Fruit fly (Drosophila melanogaster) ovary, adult (tissue): Measurements from ENCODE around the gene Bace.
A peak's percentile ranks its signal among the peaks of the same experiment; 100 is the strongest.

Experiments used
- CG17801 ChIP-seq: fragments of 200-800 bp; optimal IDR thresholded peaks from 2 replicates; lab custom pipeline; 2019; ENCODE audit warnings: missing biosample characterization, mild to moderate bottlenecking, missing genetic modification characterization, moderate library complexity; ENCODE audit not compliant: partially characterized antibody

Bace gene

dm6 chr2L:8530189-8530588 lies 34.1 kb upstream of the Bace start:
- no peak for TF ChIP-seq CG17801 (GFP tag; lab: Kevin White, UChicago)

- TF ChIP-seq CG17801 (GFP tag; lab: Kevin White, UChicago) = no peak
Measured at dm6 chr2L:8528951-8529430, 32.9 kb upstream of the Bace start, which contains the start of gene CG17834. TSS of gene CG17834 (plus strand) at chr2L:8529141.

dm6 chr2L:8528318-8528717 lies 32.2 kb upstream of the Bace start, which contains the start of the genes lmgA and lmgB:
TSS of gene lmgA (minus strand) at chr2L:8528618.
TSS of gene lmgB (minus strand) at chr2L:8528618.
- TF ChIP-seq CG17801 (GFP tag; lab: Kevin White, UChicago) = peak; percentile 55

DNA sequence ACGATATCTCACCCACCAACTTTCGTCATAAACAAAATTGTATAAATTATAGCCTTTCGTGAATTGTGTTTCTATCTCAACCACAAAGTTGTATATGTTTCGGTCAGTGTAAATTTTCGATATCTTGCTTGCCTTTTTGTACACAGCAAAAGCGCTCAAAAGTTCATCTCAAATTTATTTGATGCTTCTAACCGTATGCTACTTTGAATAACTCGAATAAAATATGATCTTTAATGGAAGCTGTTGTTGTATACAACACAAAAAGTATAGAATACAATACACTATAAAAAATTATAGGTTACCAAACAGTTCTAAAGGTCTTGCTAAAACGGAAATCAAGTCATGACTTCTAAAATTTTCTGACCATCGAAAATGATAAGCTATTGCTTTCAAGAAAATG lies 28.9 kb upstream of the Bace start:
- no peak for TF ChIP-seq CG17801 (GFP tag; lab: Kevin White, UChicago)

dm6 chr2L:8522781-8523180 lies 26.7 kb upstream of the Bace start:
- TF ChIP-seq CG17801 (GFP tag; lab: Kevin White, UChicago) = no peak

dm6 chr2L:8521724-8522309 lies 25.7 kb upstream of the Bace start, which contains the start of gene Acer:
TSS of gene Acer (plus strand) at chr2L:8521933.
- TF ChIP-seq CG17801 (GFP tag; lab: Kevin White, UChicago) = peak; percentile 46

DNA sequence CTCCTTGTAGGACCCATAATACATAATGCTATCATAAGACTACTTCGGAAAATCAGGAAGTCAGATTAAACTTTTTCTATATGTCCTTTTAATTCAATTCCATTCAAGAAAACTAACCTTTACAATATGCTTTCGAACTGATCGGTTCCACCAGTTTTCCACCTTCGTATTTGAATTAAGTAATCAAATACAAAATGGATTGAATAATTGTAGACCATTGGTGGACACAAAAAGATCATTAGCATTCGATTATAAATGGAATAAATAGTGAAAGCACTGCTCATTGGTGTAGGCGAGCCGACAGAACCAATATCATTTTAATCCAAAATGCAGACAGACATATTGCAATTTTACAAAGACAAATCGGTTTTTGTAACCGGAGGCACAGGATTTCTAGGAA lies 23.3 kb upstream of the Bace start, which contains the start of gene Sgp:
Gene Sgp, plus strand, starts transcription at position 301 of the 400 bp plus-strand sequence.
- no peak for TF ChIP-seq CG17801 (GFP tag; lab: Kevin White, UChicago)

- TF ChIP-seq CG17801 (GFP tag; lab: Kevin White, UChicago) = peak; percentile 53
Measured at dm6 chr2L:8517256-8517694, 21.2 kb upstream of the Bace start, which contains the start of the genes mRpL51 and Uba4. TSS of gene mRpL51 (minus strand) at chr2L:8517380. TSS of gene Uba4 (plus strand) at chr2L:8517411.

DNA sequence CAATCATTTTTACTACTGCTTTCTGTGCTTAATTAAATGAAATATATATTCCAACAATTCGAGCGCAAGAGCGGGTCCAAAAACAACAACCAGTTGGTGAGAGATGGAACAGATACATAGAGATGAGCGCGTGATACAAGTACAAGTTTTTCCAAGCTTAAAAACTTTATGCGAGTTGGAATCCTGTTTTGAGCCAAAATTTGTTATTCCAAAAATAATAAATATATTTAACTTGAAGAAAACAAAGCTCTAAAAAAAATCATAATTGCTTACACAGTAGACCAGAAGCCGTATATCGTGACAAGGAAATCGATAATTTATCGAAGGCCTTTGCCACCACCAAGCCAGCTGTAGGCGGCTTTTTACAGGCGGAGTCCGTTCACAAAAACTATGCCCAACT lies 18.6 kb upstream of the Bace start, which contains the start of the genes CG13097 and PIG-U:
Gene CG13097, minus strand, starts transcription at position 121 of the 400 bp plus-strand sequence.
Gene PIG-U, plus strand, starts transcription at position 349 of the 400 bp plus-strand sequence.
- TF ChIP-seq CG17801 (GFP tag; lab: Kevin White, UChicago) = peak; percentile 91

DNA sequence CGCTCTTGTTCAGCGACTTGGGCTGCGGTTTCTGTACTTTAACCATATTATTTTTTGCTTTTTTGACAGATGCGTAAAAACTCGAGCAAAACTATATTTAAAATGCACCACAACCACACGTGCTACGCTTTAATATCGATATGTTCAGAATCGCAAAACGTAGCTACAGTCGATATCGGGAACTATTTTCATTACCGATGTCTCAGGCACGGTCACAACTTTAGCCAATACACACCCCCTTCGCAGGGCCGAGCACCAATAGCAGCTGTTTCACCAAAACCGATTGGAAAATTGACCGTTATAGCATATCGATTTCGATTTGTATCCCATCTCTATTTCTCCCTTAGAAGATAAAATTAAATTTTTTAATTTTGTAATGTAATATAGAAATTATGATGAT lies 15.6 kb upstream of the Bace start, which contains the start of gene CG13096:
Gene CG13096, minus strand, starts transcription at position 144 of the 400 bp plus-strand sequence.
- no peak for TF ChIP-seq CG17801 (GFP tag; lab: Kevin White, UChicago)

- TF ChIP-seq CG17801 (GFP tag; lab: Kevin White, UChicago) = no peak
Measured at dm6 chr2L:8506729-8507128, 10.6 kb upstream of the Bace start, which contains the start of gene Dh31. TSS of gene Dh31 (minus strand) at chr2L:8506845.

DNA sequence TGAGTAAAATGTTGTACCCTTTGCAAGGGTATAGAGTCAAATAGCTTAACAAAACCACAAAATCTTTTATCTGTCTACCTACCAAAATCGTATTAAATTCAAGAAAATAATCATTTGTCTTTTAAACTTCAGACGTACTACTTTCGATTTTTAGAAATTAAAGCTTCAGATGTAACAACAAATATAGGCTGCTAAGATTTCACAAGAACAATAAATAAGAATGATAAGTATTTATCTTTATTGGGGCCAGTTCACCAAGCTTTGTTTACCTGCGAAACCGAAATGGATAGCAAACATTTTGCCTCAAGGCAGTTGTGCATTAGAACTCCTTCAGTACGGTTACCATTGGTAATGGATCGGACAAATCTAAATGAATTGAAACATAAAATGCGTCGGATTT lies 5.7 kb downstream of the Bace start, which contains the start of gene CG43400:
Gene CG43400, plus strand, starts transcription at position 301 of the 400 bp plus-strand sequence.
- no peak for TF ChIP-seq CG17801 (GFP tag; lab: Kevin White, UChicago)

DNA sequence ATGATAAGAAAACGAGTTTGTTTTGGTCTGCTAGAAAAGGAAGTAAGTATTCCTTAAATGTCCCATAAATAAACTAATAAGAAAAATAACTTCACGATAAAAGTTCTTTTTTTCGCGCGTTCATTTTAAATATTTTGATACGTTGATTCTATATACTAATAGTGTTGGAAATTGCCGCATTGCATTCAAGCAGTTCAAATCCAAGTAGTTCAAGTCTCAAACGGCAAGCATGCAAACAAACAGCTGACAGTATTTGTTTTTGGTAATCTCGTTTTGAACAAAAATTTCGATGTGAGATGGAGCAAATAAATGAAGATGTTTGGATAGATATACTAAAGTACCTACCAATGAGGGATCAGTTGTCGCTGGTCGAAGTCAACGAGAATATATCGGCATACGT lies 7.4 kb downstream of the Bace start, which contains the start of gene CG13088:
Gene CG13088, plus strand, starts transcription at position 247 of the 400 bp plus-strand sequence.
- peak; percentile 44 for TF ChIP-seq CG17801 (GFP tag; lab: Kevin White, UChicago)

DNA sequence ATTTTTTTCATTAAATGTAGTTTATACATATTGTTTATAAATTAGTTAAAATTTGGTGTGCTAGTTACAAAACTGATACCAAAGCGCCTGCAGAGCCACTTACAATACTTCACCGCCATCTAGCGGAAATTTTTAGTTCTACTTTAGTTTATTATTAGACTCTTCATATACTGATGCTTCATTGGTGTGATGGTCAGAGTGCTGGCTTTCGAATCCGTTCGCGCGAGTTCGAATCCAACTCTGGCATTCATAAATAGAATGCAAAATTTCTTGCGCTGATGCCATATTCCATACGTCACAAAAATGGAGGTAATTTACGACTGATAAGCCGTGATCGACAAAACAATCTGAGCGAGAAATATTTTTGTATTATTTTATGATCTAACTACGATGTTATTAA lies 10.5 kb downstream of the Bace start:
- TF ChIP-seq CG17801 (GFP tag; lab: Kevin White, UChicago) = peak; percentile 60

DNA sequence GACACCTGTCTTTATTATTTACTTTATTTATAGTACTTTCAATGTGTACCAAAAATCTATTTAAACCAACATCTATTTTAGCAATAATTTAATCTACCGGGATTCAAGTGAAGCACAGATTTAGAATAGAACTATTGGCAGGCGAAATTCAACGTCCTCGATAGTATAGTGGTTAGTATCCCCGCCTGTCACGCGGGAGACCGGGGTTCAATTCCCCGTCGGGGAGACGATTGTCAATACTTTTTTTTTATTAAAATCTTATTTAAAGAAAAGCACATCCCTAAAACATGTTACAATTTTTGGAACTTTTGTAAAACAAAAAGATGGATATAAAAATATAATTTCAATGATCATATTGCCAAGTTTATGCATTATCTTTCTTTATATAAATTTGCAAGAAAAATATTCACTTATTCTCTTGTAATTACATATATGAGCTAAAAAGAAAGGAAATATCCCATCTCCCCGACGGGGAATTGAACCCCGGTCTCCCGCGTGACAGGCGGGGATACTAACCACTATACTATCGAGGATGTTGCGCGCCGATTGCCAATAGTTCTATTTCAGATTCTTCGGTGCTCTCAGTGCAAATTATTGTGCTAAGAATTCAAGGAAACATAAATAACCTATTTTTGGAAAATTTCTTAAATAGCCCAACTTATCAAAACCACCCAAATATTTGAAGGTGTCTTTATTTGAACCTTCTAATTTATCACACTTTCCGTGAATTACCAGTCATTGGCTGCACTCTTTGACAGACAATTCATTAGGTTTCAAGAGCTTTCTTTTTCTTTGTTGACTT lies 14.3 kb downstream of the Bace start, which contains the start of gene CG43796:
Gene CG43796, plus strand, starts transcription at position 752 of the 802 bp plus-strand sequence.
- TF ChIP-seq CG17801 (GFP tag; lab: Kevin White, UChicago) = no peak
